Worm (Caenorhabditis elegans) whole organism, early embryonic: ENCODE results near the gene Y42A5A.1.

Source experiments
- aly-1 ChIP-seq: sonication (generic microtip); optimal IDR thresholded peaks from 2 replicates; lab custom pipeline; 2016; ENCODE audit warnings: missing genetic modification characterization, missing compliant biosample characterization
- ama-1 ChIP-seq: fragments of 150-350 bp; optimal IDR thresholded peaks from 2 replicates; lab custom pipeline; 2014
- ceh-13 ChIP-seq: fragments of 200-800 bp; sonication (Bioruptor generic); optimal IDR thresholded peaks from 2 replicates; lab custom pipeline; 2018; ENCODE audit warnings: mild to moderate bottlenecking, missing genetic modification characterization, missing compliant biosample characterization
- ceh-36 ChIP-seq: sonication (generic microtip); optimal IDR thresholded peaks from 2 replicates; lab custom pipeline; 2016; ENCODE audit warnings: missing genetic modification characterization, inconsistent platforms, missing compliant biosample characterization
- flt-1 ChIP-seq: fragments of 200-800 bp; sonication (Bioruptor generic); IDR thresholded peaks from 2 replicates; pipeline ENCODE4 v1.3.6; 2022; ENCODE audit warnings: missing genetic modification characterization, missing compliant biosample characterization
- hmbx-1 ChIP-seq: sonication (generic microtip); optimal IDR thresholded peaks from 2 replicates; lab custom pipeline; 2016; ENCODE audit warnings: mild to moderate bottlenecking, missing genetic modification characterization, missing compliant biosample characterization
- hmg-4 ChIP-seq: fragments of 200-800 bp; sonication (Bioruptor generic); optimal IDR thresholded peaks from 2 replicates; lab custom pipeline; 2018; ENCODE audit warnings: mild to moderate bottlenecking, missing genetic modification characterization, missing compliant biosample characterization
- sea-1 ChIP-seq: fragments of 200-800 bp; sonication (Bioruptor generic); conservative IDR thresholded peaks from 2 replicates; pipeline ENCODE4 v1.3.6; 2022; ENCODE audit warnings: missing genetic modification characterization, missing compliant biosample characterization
- tbx-11 ChIP-seq: fragments of 200-800 bp; sonication (Bioruptor generic); IDR thresholded peaks from 2 replicates; pipeline ENCODE4 v1.3.6; 2022; ENCODE audit warnings: missing genetic modification characterization, missing compliant biosample characterization
- tbx-37 ChIP-seq: fragments of 200-800 bp; sonication (Bioruptor generic); conservative IDR thresholded peaks from 2 replicates; pipeline ENCODE4 v1.3.6; 2022; ENCODE audit warnings: missing genetic modification reagents, missing genetic modification characterization, missing compliant biosample characterization
- tra-4 ChIP-seq: sonication (generic microtip); optimal IDR thresholded peaks from 2 replicates; lab custom pipeline; 2017; ENCODE audit warnings: missing genetic modification characterization, missing compliant biosample characterization

- TF ChIP-seq tbx-11 (GFP tag; lab: Robert Waterston, UW) (no peak), flt-1 (GFP tag; lab: Robert Waterston, UW) (no peak), ama-1 (no peak), ceh-36 (no peak), tbx-37 (GFP tag; lab: Robert Waterston, UW) (no peak), sea-1 (GFP tag; lab: Robert Waterston, UW) (no peak), aly-1 (tag; lab: Kevin White, UChicago) (no peak), ceh-13 (GFP tag; lab: Kevin White, UChicago) (no peak), hmg-4 (GFP tag; lab: Kevin White, UChicago) (no peak), tra-4 (tag; lab: Kevin White, UChicago) (no peak), hmbx-1 (tag; lab: Kevin White, UChicago) (no peak)
Observed at ce11 chrV:11131801-11132200, 44.1 kb downstream of the Y42A5A.1 start.
